Fruit fly (Drosophila melanogaster) whole organism, embryonic: Measurements from ENCODE around the gene und.

Experiments
- Atf-2 ChIP-seq: fragments of 200-800 bp; sonication (Bioruptor generic); optimal IDR thresholded peaks from 2 replicates; lab custom pipeline; 2016; ENCODE audit warnings: missing biosample characterization, missing genetic modification characterization
- Bgb ChIP-seq: fragments of 200-800 bp; sonication (Bioruptor generic); IDR thresholded peaks from 2 replicates; pipeline ENCODE4 v1.3.6; 2022; ENCODE audit warnings: missing biosample characterization, missing genetic modification characterization; ENCODE audit not compliant: partially characterized antibody
- CG10462 ChIP-seq: fragments of 200-800 bp; sonication (Bioruptor generic); optimal IDR thresholded peaks from 2 replicates; lab custom pipeline; 2016; ENCODE audit warnings: missing biosample characterization, missing genetic modification characterization
- CG1233 ChIP-seq: fragments of 200-800 bp; sonication (Bioruptor generic); optimal IDR thresholded peaks from 4 replicates; lab custom pipeline; 2018; ENCODE audit warnings: missing biosample characterization, mild to moderate bottlenecking, missing genetic modification characterization
- CG15073 ChIP-seq: fragments of 200-800 bp; sonication (Bioruptor generic); optimal IDR thresholded peaks from 2 replicates; lab custom pipeline; 2016; ENCODE audit warnings: missing biosample characterization, missing genetic modification characterization
- CG15269 ChIP-seq: fragments of 200-800 bp; sonication (Bioruptor generic); optimal IDR thresholded peaks from 2 replicates; lab custom pipeline; 2018; ENCODE audit warnings: missing biosample characterization, mild to moderate bottlenecking, missing genetic modification characterization, moderate library complexity
- CG17359 ChIP-seq: fragments of 200-800 bp; sonication (Bioruptor generic); optimal IDR thresholded peaks from 3 replicates; lab custom pipeline; 2018; ENCODE audit warnings: missing biosample characterization, mild to moderate bottlenecking, missing genetic modification characterization, moderate library complexity
- CG17568 ChIP-seq: fragments of 200-800 bp; sonication (Bioruptor generic); optimal IDR thresholded peaks from 2 replicates; lab custom pipeline; 2018; ENCODE audit warnings: missing biosample characterization, mild to moderate bottlenecking, missing genetic modification characterization, moderate library complexity
- CG30020 ChIP-seq: fragments of 200-800 bp; optimal IDR thresholded peaks from 2 replicates; lab custom pipeline; 2019; ENCODE audit warnings: missing biosample characterization, mild to moderate bottlenecking, missing genetic modification characterization, moderate library complexity
- CG3838 ChIP-seq: fragments of 200-800 bp; sonication (Bioruptor generic); optimal IDR thresholded peaks from 3 replicates; lab custom pipeline; 2016; ENCODE audit warnings: missing biosample characterization, missing genetic modification characterization
- CG3847 ChIP-seq: fragments of 200-800 bp; sonication (Bioruptor generic); IDR thresholded peaks from 2 replicates; pipeline ENCODE4 v1.3.6; 2022; ENCODE audit warnings: missing biosample characterization, missing genetic modification characterization
- CG6765 ChIP-seq: fragments of 200-800 bp; sonication (Bioruptor generic); optimal IDR thresholded peaks from 3 replicates; lab custom pipeline; 2017; ENCODE audit warnings: missing biosample characterization, mild to moderate bottlenecking, missing genetic modification characterization
- CG7372 ChIP-seq: fragments of 200-800 bp; sonication (Bioruptor generic); IDR thresholded peaks from 2 replicates; pipeline ENCODE4 v1.3.6; 2022; ENCODE audit warnings: missing biosample characterization, missing genetic modification characterization
- CG7556 ChIP-seq: fragments of 200-800 bp; sonication (Bioruptor generic); optimal IDR thresholded peaks from 2 replicates; lab custom pipeline; 2017; ENCODE audit warnings: missing biosample characterization, mild to moderate bottlenecking, missing genetic modification characterization
- CG7745 ChIP-seq: fragments of 200-800 bp; sonication (Bioruptor generic); optimal IDR thresholded peaks from 2 replicates; lab custom pipeline; 2018; ENCODE audit warnings: missing biosample characterization, mild to moderate bottlenecking, missing genetic modification characterization, moderate library complexity
- CG7928 ChIP-seq: fragments of 200-800 bp; sonication (Bioruptor generic); optimal IDR thresholded peaks from 2 replicates; lab custom pipeline; 2017; ENCODE audit warnings: missing biosample characterization, mild to moderate bottlenecking, missing genetic modification characterization
- CG8359 ChIP-seq: fragments of 200-800 bp; sonication (Bioruptor generic); optimal IDR thresholded peaks from 2 replicates; lab custom pipeline; 2017; ENCODE audit warnings: missing biosample characterization, mild to moderate bottlenecking, missing genetic modification characterization, borderline replicate concordance
- CG8944 ChIP-seq: fragments of 200-800 bp; sonication (Bioruptor generic); optimal IDR thresholded peaks from 3 replicates; lab custom pipeline; 2016; ENCODE audit warnings: missing biosample characterization, missing genetic modification characterization
- CrebB ChIP-seq: fragments of 200-800 bp; sonication (Bioruptor generic); optimal IDR thresholded peaks from 3 replicates; lab custom pipeline; 2018; ENCODE audit warnings: missing biosample characterization, mild to moderate bottlenecking, missing genetic modification characterization
- D ChIP-seq, 2 experiments: fragments of 200-800 bp in 1 of 2; fragments of >200 bp in 1 of 2; sonication (Bioruptor generic) in 1 of 2; optimal IDR thresholded peaks; 2 replicates in 1 of 2; 3 replicates in 1 of 2; lab custom pipeline; 2017; ENCODE audit warnings: mild to moderate bottlenecking in 1 of 2, missing biosample characterization in 1 of 2, missing genetic modification characterization in 1 of 2, missing genetic modification reagents in 1 of 2
- Dbx ChIP-seq: fragments of 200-800 bp; sonication (Bioruptor generic); IDR thresholded peaks from 3 replicates; pipeline ENCODE4 v1.3.6; 2022; ENCODE audit warnings: missing biosample characterization, missing genetic modification characterization
- Doc3 ChIP-seq: fragments of 200-800 bp; sonication (Bioruptor generic); IDR thresholded peaks from 3 replicates; pipeline ENCODE4 v1.3.6; 2022; ENCODE audit warnings: missing biosample characterization, missing genetic modification characterization; ENCODE audit not compliant: partially characterized antibody
- Elba2 ChIP-seq: fragments of 200-800 bp; sonication (Bioruptor generic); optimal IDR thresholded peaks from 3 replicates; lab custom pipeline; 2016; ENCODE audit warnings: missing biosample characterization, missing genetic modification characterization
- Jarid2 ChIP-seq: fragments of 200-800 bp; sonication (Bioruptor generic); optimal IDR thresholded peaks from 3 replicates; lab custom pipeline; 2017; ENCODE audit warnings: mild to moderate bottlenecking, missing biosample characterization, missing genetic modification reagents, missing genetic modification characterization
- Kr ChIP-seq: fragments of 200-800 bp; sonication (Bioruptor generic); optimal IDR thresholded peaks from 2 replicates; lab custom pipeline; 2017; ENCODE audit warnings: missing biosample characterization, mild to moderate bottlenecking, missing genetic modification characterization
- Mad ChIP-seq: fragments of 200-800 bp; sonication (Bioruptor generic); optimal IDR thresholded peaks from 2 replicates; lab custom pipeline; 2016; ENCODE audit warnings: missing biosample characterization, missing genetic modification characterization
- Meics ChIP-seq: fragments of 200-800 bp; sonication (Bioruptor generic); optimal IDR thresholded peaks from 2 replicates; lab custom pipeline; 2017; ENCODE audit warnings: missing biosample characterization, mild to moderate bottlenecking, missing genetic modification characterization
- Pdp1 ChIP-seq, 2 experiments: fragments of 200-800 bp; sonication (Bioruptor generic); optimal IDR thresholded peaks; 3 replicates each; lab custom pipeline; 2016; ENCODE audit warnings: missing biosample characterization in 2 of 2, missing genetic modification characterization in 2 of 2, mild to moderate bottlenecking in 1 of 2, moderate library complexity in 1 of 2
- Sry-β ChIP-seq: fragments of 200-800 bp; sonication (Bioruptor generic); optimal IDR thresholded peaks from 2 replicates; lab custom pipeline; 2018; ENCODE audit warnings: missing biosample characterization, mild to moderate bottlenecking, missing genetic modification characterization, moderate library complexity
- Xrp1 ChIP-seq: fragments of 200-800 bp; sonication (Bioruptor generic); IDR thresholded peaks from 2 replicates; pipeline ENCODE4 v1.3.6; 2022; ENCODE audit warnings: missing biosample characterization, missing genetic modification characterization
- bsh ChIP-seq, 2 experiments: fragments of 200-800 bp; sonication (Bioruptor generic); optimal IDR thresholded peaks; 2 replicates each; lab custom pipeline; 2017 to 2018; ENCODE audit warnings: mild to moderate bottlenecking in 2 of 2, missing biosample characterization in 2 of 2, missing genetic modification characterization in 2 of 2, moderate library complexity in 1 of 2
- cad ChIP-seq: fragments of >200 bp; optimal IDR thresholded peaks from 2 replicates; lab custom pipeline; 2017; ENCODE audit warnings: missing biosample characterization, missing genetic modification characterization
- croc ChIP-seq: fragments of 200-800 bp; sonication (Bioruptor generic); conservative IDR thresholded peaks from 3 replicates; pipeline ENCODE4 v1.3.6; 2022; ENCODE audit warnings: missing biosample characterization, missing genetic modification characterization
- danr ChIP-seq: fragments of 200-800 bp; sonication (Bioruptor generic); IDR thresholded peaks from 2 replicates; pipeline ENCODE4 v1.3.6; 2022; ENCODE audit warnings: missing biosample characterization, missing genetic modification characterization
- dati ChIP-seq: fragments of 200-800 bp; sonication (Bioruptor generic); IDR thresholded peaks from 2 replicates; pipeline ENCODE4 v1.3.6; 2022; ENCODE audit warnings: missing biosample characterization, missing genetic modification characterization
- dm ChIP-seq: fragments of 200-800 bp; sonication (Bioruptor generic); optimal IDR thresholded peaks from 3 replicates; lab custom pipeline; 2016; ENCODE audit warnings: missing biosample characterization, missing genetic modification characterization
- grau ChIP-seq: fragments of 200-800 bp; optimal IDR thresholded peaks from 3 replicates; lab custom pipeline; 2019; ENCODE audit warnings: missing biosample characterization, mild to moderate bottlenecking, missing genetic modification characterization, moderate library complexity
- gsb-n ChIP-seq: fragments of 200-800 bp; sonication (Bioruptor generic); optimal IDR thresholded peaks from 3 replicates; lab custom pipeline; 2018; ENCODE audit warnings: missing biosample characterization, mild to moderate bottlenecking, missing genetic modification characterization
- her ChIP-seq: fragments of 200-800 bp; sonication (Bioruptor generic); optimal IDR thresholded peaks from 2 replicates; lab custom pipeline; 2016; ENCODE audit warnings: missing biosample characterization, missing genetic modification characterization
- lbe ChIP-seq: fragments of 200-800 bp; sonication (Bioruptor generic); optimal IDR thresholded peaks from 2 replicates; lab custom pipeline; 2016; ENCODE audit warnings: missing biosample characterization, mild to moderate bottlenecking, missing genetic modification characterization
- nau ChIP-seq: fragments of 200-800 bp; sonication (Bioruptor generic); optimal IDR thresholded peaks from 3 replicates; lab custom pipeline; 2017; ENCODE audit warnings: missing biosample characterization, mild to moderate bottlenecking, missing genetic modification characterization, missing genetic modification reagents
- psq ChIP-seq: fragments of 200-800 bp; sonication (Bioruptor generic); optimal IDR thresholded peaks from 2 replicates; lab custom pipeline; 2017; ENCODE audit warnings: missing biosample characterization, missing genetic modification characterization
- run ChIP-seq: fragments of 200-800 bp; sonication (Bioruptor generic); optimal IDR thresholded peaks from 3 replicates; lab custom pipeline; 2018; ENCODE audit warnings: missing biosample characterization, mild to moderate bottlenecking, missing genetic modification characterization
- sna ChIP-seq: fragments of 200-800 bp; sonication (Bioruptor generic); IDR thresholded peaks from 2 replicates; pipeline ENCODE4 v1.3.6; 2022; ENCODE audit warnings: missing biosample characterization, missing genetic modification characterization; ENCODE audit not compliant: partially characterized antibody
- stc ChIP-seq: fragments of 200-800 bp; sonication (Bioruptor generic); IDR thresholded peaks from 2 replicates; pipeline ENCODE4 v1.3.6; 2022; ENCODE audit warnings: missing biosample characterization, missing genetic modification characterization
- stwl ChIP-seq: fragments of 200-800 bp; sonication (Bioruptor generic); optimal IDR thresholded peaks from 3 replicates; lab custom pipeline; 2018; ENCODE audit warnings: missing biosample characterization, mild to moderate bottlenecking, missing genetic modification characterization, moderate library complexity
- tx ChIP-seq: fragments of 200-800 bp; sonication (Bioruptor generic); optimal IDR thresholded peaks from 2 replicates; lab custom pipeline; 2016; ENCODE audit warnings: missing biosample characterization, missing genetic modification characterization
- vvl ChIP-seq: fragments of 200-800 bp; sonication (Bioruptor generic); IDR thresholded peaks from 2 replicates; pipeline ENCODE4 v1.3.6; 2022; ENCODE audit warnings: missing biosample characterization, missing genetic modification characterization
- zen2 ChIP-seq: fragments of 200-800 bp; sonication (Bioruptor generic); IDR thresholded peaks from 3 replicates; pipeline ENCODE4 v1.3.6; 2022; ENCODE audit warnings: missing biosample characterization, missing genetic modification characterization; ENCODE audit not compliant: partially characterized antibody
- zfh2 ChIP-seq: fragments of 200-800 bp; sonication (Bioruptor generic); optimal IDR thresholded peaks from 2 replicates; lab custom pipeline; 2016; ENCODE audit warnings: missing biosample characterization, missing genetic modification characterization

Gene und

DNA sequence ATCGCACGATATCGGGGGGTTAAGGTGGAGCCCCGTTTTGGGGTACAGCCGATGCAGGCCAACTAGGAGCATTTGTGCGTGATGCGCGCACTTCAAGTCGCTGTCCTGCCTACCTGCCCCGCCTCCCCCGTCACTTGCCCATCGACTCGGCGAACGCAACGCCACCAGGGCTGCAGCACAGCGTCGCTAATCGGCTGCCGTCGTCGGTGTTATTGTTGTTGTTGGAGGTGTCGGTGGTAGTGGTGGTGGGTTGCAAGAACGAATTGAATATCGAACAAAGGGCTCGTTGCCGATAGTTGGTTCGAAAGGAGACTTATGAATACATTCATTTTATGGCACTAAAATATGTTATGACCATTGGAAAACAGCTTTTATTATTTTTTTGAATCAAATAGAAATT is 4.3 kb upstream of the und start (continued):
- TF ChIP-seq CG7928 (GFP tag; lab: Kevin White, UChicago) (peak; percentile 97), croc (no peak), nau (GFP tag; lab: Kevin White, UChicago) (no peak), cad (GFP tag; lab: Kevin White, UChicago) (no peak), sna (peak; percentile 87), CG3838 (GFP tag; lab: Kevin White, UChicago) (no peak), lbe (GFP tag; lab: Kevin White, UChicago) (peak; percentile 25), Kr (no peak), CG10462 (GFP tag; lab: Kevin White, UChicago) (no peak), Elba2 (GFP tag; lab: Kevin White, UChicago) (no peak), Mad (GFP tag; lab: Kevin White, UChicago) (peak; percentile 38), CG6765 (GFP tag; lab: Kevin White, UChicago) (no peak), danr (GFP tag; lab: Robert Waterston, UW) (peak; percentile 25; the same call in 1 of the 2 replicates), her (peak; percentile 57), run (tag; lab: Kevin White, UChicago) (no peak), Meics (GFP tag; lab: Kevin White, UChicago) (peak; percentile 58), CG17359 (peak; percentile 42), Sry-β (GFP tag; lab: Kevin White, UChicago) (peak; percentile 37), dm (peak; percentile 67), stc (GFP tag; lab: Robert Waterston, UW) (peak; percentile 5; the same call in 1 of the 2 replicates), Bgb (GFP tag; lab: Robert Waterston, UW) (peak; percentile 96), Pdp1 (GFP tag; optimal IDR thresholded peaks at IDR 0.05; lab: Kevin White, UChicago) (peak; percentile 41 to 54), CG7556 (GFP tag; lab: Kevin White, UChicago) (no peak), Atf-2 (no peak), CG8944 (GFP tag; lab: Kevin White, UChicago) (peak; percentile 64), tx (GFP tag; lab: Kevin White, UChicago) (no peak), zfh2 (GFP tag; lab: Kevin White, UChicago) (peak; percentile 61), CG3847 (GFP tag; lab: Robert Waterston, UW) (peak; percentile 68), zen2 (peak; percentile 88), Dbx (GFP tag; lab: Robert Waterston, UW) (peak; percentile 82), dati (GFP tag; lab: Robert Waterston, UW) (0 out of 2 replicates have a peak, but pooled peaks have one; percentile 7), CrebB (tag; lab: Kevin White, UChicago) (no peak), CG1233 (GFP tag; lab: Kevin White, UChicago) (peak; percentile 50), stwl (tag; lab: Kevin White, UChicago) (peak; percentile 83), Jarid2 (no peak), D (optimal IDR thresholded peaks at IDR 0.05; lab: Kevin White, UChicago) (no peak), D (GFP tag; optimal IDR thresholded peaks at IDR 0.05; lab: Kevin White, UChicago) (no peak), CG7372 (no peak), CG17568 (GFP tag; lab: Kevin White, UChicago) (no peak), grau (tag; lab: Kevin White, UChicago) (peak; percentile 58), CG7745 (tag; lab: Kevin White, UChicago) (no peak), Doc3 (peak; percentile 92), CG15073 (no peak), Xrp1 (GFP tag; lab: Robert Waterston, UW) (peak; percentile 39; the same call in 1 of the 2 replicates), CG15269 (tag; lab: Kevin White, UChicago) (peak; percentile 47), CG30020 (tag; lab: Kevin White, UChicago) (peak; percentile 43), bsh (GFP tag; optimal IDR thresholded peaks at IDR 0.05; lab: Kevin White, UChicago) (peak in 1 of 2 experiments; percentile 35), CG8359 (GFP tag; lab: Kevin White, UChicago) (no peak), gsb-n (tag; lab: Kevin White, UChicago) (peak; percentile 99), psq (GFP tag; lab: Kevin White, UChicago) (peak; percentile 10), vvl (GFP tag; lab: Robert Waterston, UW) (peak; percentile 83)
